Fruit fly (Drosophila melanogaster) whole organism, embryonic: ENCODE data around the gene CG32099.

Experiments used
- CG13624 ChIP-seq: fragments of 200-800 bp; sonication (Bioruptor generic); optimal IDR thresholded peaks from 2 replicates; lab custom pipeline; 2016; ENCODE audit warnings: missing biosample characterization, missing genetic modification characterization
- CG17328 ChIP-seq: fragments of 200-800 bp; sonication (Bioruptor generic); IDR thresholded peaks from 2 replicates; pipeline ENCODE4 v1.3.6; 2022; ENCODE audit warnings: missing biosample characterization, missing genetic modification characterization
- CG17361 ChIP-seq: fragments of 200-800 bp; sonication (Bioruptor generic); IDR thresholded peaks from 3 replicates; pipeline ENCODE4 v1.3.6; 2022; ENCODE audit warnings: missing biosample characterization, missing genetic modification characterization
- CG30020 ChIP-seq: fragments of 200-800 bp; optimal IDR thresholded peaks from 2 replicates; lab custom pipeline; 2019; ENCODE audit warnings: missing biosample characterization, mild to moderate bottlenecking, missing genetic modification characterization, moderate library complexity
- CG4730 ChIP-seq: fragments of 200-800 bp; sonication (Bioruptor generic); IDR thresholded peaks from 2 replicates; pipeline ENCODE4 v1.3.6; 2022; ENCODE audit warnings: missing biosample characterization, missing genetic modification characterization
- CG6854 ChIP-seq: fragments of 200-800 bp; sonication (Bioruptor generic); optimal IDR thresholded peaks from 3 replicates; lab custom pipeline; 2017; ENCODE audit warnings: missing biosample characterization, mild to moderate bottlenecking, missing genetic modification characterization
- CG8478 ChIP-seq: fragments of >200 bp; optimal IDR thresholded peaks from 2 replicates; lab custom pipeline; 2018
- CTCF ChIP-seq: fragments of 200-800 bp; sonication (Bioruptor generic); optimal IDR thresholded peaks from 2 replicates; lab custom pipeline; 2017; ENCODE audit warnings: missing biosample characterization, mild to moderate bottlenecking, missing genetic modification characterization, moderate library complexity
- Oaz ChIP-seq: fragments of 200-800 bp; sonication (Bioruptor generic); IDR thresholded peaks from 2 replicates; pipeline ENCODE4 v1.3.6; 2022; ENCODE audit warnings: missing biosample characterization, missing genetic modification characterization
- oc ChIP-seq: fragments of 200-800 bp; sonication (Bioruptor generic); optimal IDR thresholded peaks from 2 replicates; lab custom pipeline; 2018; ENCODE audit warnings: missing biosample characterization, mild to moderate bottlenecking, missing genetic modification characterization, moderate library complexity
- sc ChIP-seq, 3 experiments: fragments of >200 bp in 2 of 3; fragments of 200-800 bp in 1 of 3; sonication (Bioruptor generic) in 1 of 3; optimal IDR thresholded peaks; 2 replicates in 2 of 3; 3 replicates in 1 of 3; lab custom pipeline; 2017; ENCODE audit warnings: mild to moderate bottlenecking in 1 of 3, missing biosample characterization in 1 of 3, missing genetic modification characterization in 1 of 3, missing genetic modification reagents in 1 of 3
- schlank ChIP-seq: fragments of 200-800 bp; sonication (Bioruptor generic); optimal IDR thresholded peaks from 2 replicates; lab custom pipeline; 2018; ENCODE audit warnings: missing biosample characterization, mild to moderate bottlenecking, missing genetic modification characterization
- tx ChIP-seq: fragments of 200-800 bp; sonication (Bioruptor generic); optimal IDR thresholded peaks from 2 replicates; lab custom pipeline; 2016; ENCODE audit warnings: missing biosample characterization, missing genetic modification characterization

DNA sequence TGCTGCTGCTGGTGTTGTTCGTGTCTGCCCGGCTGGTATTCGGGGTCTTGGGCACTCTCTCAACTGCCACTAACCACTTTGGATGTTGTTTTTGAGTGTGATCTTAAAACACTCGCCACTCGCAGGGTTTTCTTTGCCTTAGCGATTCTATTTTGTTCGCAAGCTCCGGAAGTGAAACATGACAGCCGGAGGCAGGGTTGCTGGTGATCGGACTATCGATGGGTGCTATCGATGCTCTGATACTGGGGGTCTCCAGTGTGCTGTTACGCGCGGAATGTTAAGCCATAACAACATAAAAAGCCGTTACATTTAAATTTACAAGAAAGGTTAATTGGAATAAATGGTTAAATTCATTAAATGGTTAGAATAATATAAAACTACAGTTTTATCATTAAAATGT, 24.1 kb upstream of the CG32099 start, which contains the start of gene yps:
- peak; percentile 68 for TF ChIP-seq CG30020 (tag; lab: Kevin White, UChicago)
- peak; percentile 68 for TF ChIP-seq CTCF (GFP tag; lab: Kevin White, UChicago)
- TF ChIP-seq CG17361 (GFP tag; lab: Robert Waterston, UW) = peak; percentile 83
- TF ChIP-seq tx (GFP tag; lab: Kevin White, UChicago) = peak; percentile 69
- TF ChIP-seq CG17328 (GFP tag; lab: Robert Waterston, UW) = peak; percentile 98
- peak; percentile 86 for TF ChIP-seq oc (tag; lab: Kevin White, UChicago)
- TF ChIP-seq schlank (tag; lab: Kevin White, UChicago) = peak; percentile 97
- TF ChIP-seq CG13624 (GFP tag; lab: Kevin White, UChicago) = peak; percentile 94
- peak; percentile 93 for TF ChIP-seq CG6854 (GFP tag; lab: Kevin White, UChicago)
- peak; percentile 69 for TF ChIP-seq CG4730 (GFP tag; lab: Robert Waterston, UW)
- TF ChIP-seq CG8478 (lab: Kevin White, UChicago) = no peak
- peak; percentile 72 for TF ChIP-seq Oaz
- TF ChIP-seq sc (optimal IDR thresholded peaks at IDR 0.05; lab: Kevin White, UChicago) = no peak
- peak; percentile 90 for TF ChIP-seq sc (GFP tag; optimal IDR thresholded peaks at IDR 0.05; lab: Kevin White, UChicago)
